Fruit fly (Drosophila melanogaster) whole organism, embryonic: ENCODE results near the gene aph-1.
A peak's percentile ranks its signal among the peaks of the same experiment; 100 is the strongest.

ENCODE experiments used
- BtbVII ChIP-seq: fragments of 200-800 bp; sonication (Bioruptor generic); optimal IDR thresholded peaks from 3 replicates; lab custom pipeline; 2017; ENCODE audit warnings: missing biosample characterization, mild to moderate bottlenecking, missing genetic modification characterization
- C15 ChIP-seq: fragments of 200-800 bp; sonication (Bioruptor generic); IDR thresholded peaks from 3 replicates; pipeline ENCODE4 v1.3.6; 2022; ENCODE audit warnings: missing biosample characterization, missing genetic modification characterization
- CG1233 ChIP-seq: fragments of 200-800 bp; sonication (Bioruptor generic); optimal IDR thresholded peaks from 4 replicates; lab custom pipeline; 2018; ENCODE audit warnings: missing biosample characterization, mild to moderate bottlenecking, missing genetic modification characterization
- CG12391 ChIP-seq: fragments of 200-800 bp; sonication (Bioruptor generic); optimal IDR thresholded peaks from 3 replicates; lab custom pipeline; 2018; ENCODE audit warnings: missing biosample characterization, mild to moderate bottlenecking, missing genetic modification characterization, moderate library complexity
- CG13296 ChIP-seq: fragments of 200-800 bp; sonication (Bioruptor generic); optimal IDR thresholded peaks from 3 replicates; lab custom pipeline; 2018; ENCODE audit warnings: missing biosample characterization, mild to moderate bottlenecking, missing genetic modification characterization
- CG17359 ChIP-seq: fragments of 200-800 bp; sonication (Bioruptor generic); optimal IDR thresholded peaks from 3 replicates; lab custom pipeline; 2018; ENCODE audit warnings: missing biosample characterization, mild to moderate bottlenecking, missing genetic modification characterization, moderate library complexity
- CG2889 ChIP-seq: fragments of 200-800 bp; sonication (Bioruptor generic); IDR thresholded peaks from 3 replicates; pipeline ENCODE4 v1.3.6; 2022; ENCODE audit warnings: missing biosample characterization, missing genetic modification characterization
- CG32767 ChIP-seq: fragments of 200-800 bp; sonication (Bioruptor generic); IDR thresholded peaks from 2 replicates; pipeline ENCODE4 v1.3.6; 2022; ENCODE audit warnings: missing biosample characterization, missing genetic modification characterization
- CG4328 ChIP-seq: fragments of 200-800 bp; sonication (Bioruptor generic); optimal IDR thresholded peaks from 3 replicates; lab custom pipeline; 2017; ENCODE audit warnings: missing biosample characterization, missing genetic modification reagents, missing genetic modification characterization
- CG4404 ChIP-seq: fragments of 200-800 bp; sonication (Bioruptor generic); IDR thresholded peaks from 2 replicates; pipeline ENCODE4 v1.3.6; 2022; ENCODE audit warnings: missing biosample characterization, missing genetic modification characterization
- CG4820 ChIP-seq: fragments of 200-800 bp; sonication (Bioruptor generic); optimal IDR thresholded peaks from 3 replicates; lab custom pipeline; 2016; ENCODE audit warnings: missing biosample characterization, missing genetic modification characterization
- CG7963 ChIP-seq: fragments of 200-800 bp; sonication (Bioruptor generic); IDR thresholded peaks from 3 replicates; pipeline ENCODE4 v1.3.6; 2022; ENCODE audit warnings: missing biosample characterization, missing genetic modification characterization; ENCODE audit not compliant: partially characterized antibody
- CG9876 ChIP-seq: fragments of 200-800 bp; sonication (Bioruptor generic); optimal IDR thresholded peaks from 2 replicates; lab custom pipeline; 2016; ENCODE audit warnings: missing biosample characterization, missing genetic modification characterization
- CTCF ChIP-seq: fragments of 200-800 bp; sonication (Bioruptor generic); optimal IDR thresholded peaks from 2 replicates; lab custom pipeline; 2017; ENCODE audit warnings: missing biosample characterization, mild to moderate bottlenecking, missing genetic modification characterization, moderate library complexity
- E2f1 ChIP-seq: fragments of 200-800 bp; sonication (Bioruptor generic); IDR thresholded peaks from 2 replicates; pipeline ENCODE4 v1.3.6; 2022; ENCODE audit warnings: missing biosample characterization, missing genetic modification characterization
- Fer1 ChIP-seq: fragments of 200-800 bp; sonication (Bioruptor generic); optimal IDR thresholded peaks from 2 replicates; lab custom pipeline; 2017; ENCODE audit warnings: missing biosample characterization, mild to moderate bottlenecking, missing genetic modification characterization
- Fer3 ChIP-seq: fragments of 200-800 bp; sonication (Bioruptor generic); optimal IDR thresholded peaks from 2 replicates; lab custom pipeline; 2018; ENCODE audit warnings: missing biosample characterization, mild to moderate bottlenecking, missing genetic modification characterization, moderate library complexity
- HLHmδ ChIP-seq: fragments of 200-800 bp; sonication (Bioruptor generic); optimal IDR thresholded peaks from 2 replicates; lab custom pipeline; 2018; ENCODE audit warnings: missing biosample characterization, mild to moderate bottlenecking, missing genetic modification characterization, moderate library complexity
- MTF-1 ChIP-seq: fragments of 200-800 bp; sonication (Bioruptor generic); optimal IDR thresholded peaks from 2 replicates; lab custom pipeline; 2018; ENCODE audit warnings: missing biosample characterization, mild to moderate bottlenecking, missing genetic modification characterization, borderline replicate concordance
- NFAT ChIP-seq: fragments of 200-800 bp; sonication (Bioruptor generic); IDR thresholded peaks from 2 replicates; pipeline ENCODE4 v1.3.6; 2022; ENCODE audit warnings: missing biosample characterization, missing genetic modification characterization
- Oli ChIP-seq: fragments of 200-800 bp; sonication (Bioruptor generic); optimal IDR thresholded peaks from 2 replicates; lab custom pipeline; 2018; ENCODE audit warnings: missing biosample characterization, mild to moderate bottlenecking, missing genetic modification characterization, moderate library complexity
- Optix ChIP-seq: fragments of 200-800 bp; sonication (Bioruptor generic); IDR thresholded peaks from 3 replicates; pipeline ENCODE4 v1.3.6; 2022; ENCODE audit warnings: missing biosample characterization, missing genetic modification characterization
- Rx ChIP-seq: fragments of 200-800 bp; sonication (Bioruptor generic); IDR thresholded peaks from 2 replicates; pipeline ENCODE4 v1.3.6; 2022; ENCODE audit warnings: missing biosample characterization, missing genetic modification characterization
- Scr ChIP-seq: fragments of 200-800 bp; sonication (Bioruptor generic); IDR thresholded peaks from 2 replicates; pipeline ENCODE4 v1.3.6; 2022; ENCODE audit warnings: missing biosample characterization, missing genetic modification characterization; ENCODE audit not compliant: partially characterized antibody
- Side ChIP-seq: fragments of 200-800 bp; sonication (Bioruptor generic); optimal IDR thresholded peaks from 2 replicates; lab custom pipeline; 2016; ENCODE audit warnings: missing biosample characterization, missing genetic modification characterization
- Ssrp ChIP-seq: fragments of 200-800 bp; sonication (Bioruptor generic); optimal IDR thresholded peaks from 2 replicates; lab custom pipeline; 2018; ENCODE audit warnings: missing biosample characterization, mild to moderate bottlenecking, missing genetic modification characterization, moderate library complexity
- aop ChIP-seq: fragments of 200-800 bp; sonication (Bioruptor generic); IDR thresholded peaks from 2 replicates; pipeline ENCODE4 v1.3.6; 2022; ENCODE audit warnings: missing biosample characterization, missing genetic modification characterization
- ara ChIP-seq: fragments of 200-800 bp; sonication (Bioruptor generic); IDR thresholded peaks from 2 replicates; pipeline ENCODE4 v1.3.6; 2022; ENCODE audit warnings: missing biosample characterization, missing genetic modification characterization
- bcd ChIP-seq: fragments of 200-800 bp; sonication (Bioruptor generic); optimal IDR thresholded peaks from 2 replicates; lab custom pipeline; 2017; ENCODE audit warnings: missing biosample characterization, mild to moderate bottlenecking, missing genetic modification characterization
- btn ChIP-seq: fragments of 200-800 bp; sonication (Bioruptor generic); optimal IDR thresholded peaks from 2 replicates; lab custom pipeline; 2016; ENCODE audit warnings: missing biosample characterization, missing genetic modification characterization
- cad ChIP-seq: fragments of >200 bp; optimal IDR thresholded peaks from 2 replicates; lab custom pipeline; 2017; ENCODE audit warnings: missing biosample characterization, missing genetic modification characterization
- cato ChIP-seq: fragments of 200-800 bp; sonication (Bioruptor generic); optimal IDR thresholded peaks from 2 replicates; lab custom pipeline; 2016; ENCODE audit warnings: missing biosample characterization, missing genetic modification characterization, borderline replicate concordance
- cg ChIP-seq: fragments of 200-800 bp; sonication (Bioruptor generic); optimal IDR thresholded peaks from 3 replicates; lab custom pipeline; 2019; ENCODE audit warnings: missing biosample characterization, mild to moderate bottlenecking, missing genetic modification characterization, moderate library complexity
- ewg ChIP-seq: fragments of 200-800 bp; sonication (Bioruptor generic); optimal IDR thresholded peaks from 3 replicates; lab custom pipeline; 2017; ENCODE audit warnings: mild to moderate bottlenecking, missing biosample characterization, missing genetic modification reagents, missing genetic modification characterization
- fru ChIP-seq: fragments of >200 bp; optimal IDR thresholded peaks from 2 replicates; lab custom pipeline; 2017
- gcm ChIP-seq: fragments of 200-800 bp; sonication (Bioruptor generic); optimal IDR thresholded peaks from 2 replicates; lab custom pipeline; 2019; ENCODE audit warnings: missing biosample characterization, mild to moderate bottlenecking, missing genetic modification characterization, moderate library complexity
- gfzf ChIP-seq: fragments of 200-800 bp; sonication (Bioruptor generic); optimal IDR thresholded peaks from 2 replicates; lab custom pipeline; 2016; ENCODE audit warnings: missing biosample characterization, mild to moderate bottlenecking, missing genetic modification characterization, moderate library complexity
- ham ChIP-seq: fragments of 200-800 bp; sonication (Bioruptor generic); IDR thresholded peaks from 2 replicates; pipeline ENCODE4 v1.3.6; 2022; ENCODE audit warnings: missing biosample characterization, missing genetic modification characterization
- hkb ChIP-seq, 2 experiments: fragments of 200-800 bp in 1 of 2; fragments of >200 bp in 1 of 2; sonication (Bioruptor generic) in 1 of 2; IDR thresholded peaks in 1 of 2; optimal IDR thresholded peaks in 1 of 2; 2 replicates each; pipeline versions ENCODE4 v1.3.6 to Lab custom; 2017 to 2022; ENCODE audit warnings: missing biosample characterization in 1 of 2, missing genetic modification characterization in 1 of 2
- jigr1 ChIP-seq: fragments of 200-800 bp; sonication (Bioruptor generic); IDR thresholded peaks from 3 replicates; pipeline ENCODE4 v1.3.6; 2022; ENCODE audit warnings: missing biosample characterization, missing genetic modification characterization
- knrl ChIP-seq: fragments of 200-800 bp; sonication (Bioruptor generic); IDR thresholded peaks from 3 replicates; pipeline ENCODE4 v1.3.6; 2022; ENCODE audit warnings: missing biosample characterization, missing genetic modification characterization; ENCODE audit not compliant: partially characterized antibody
- nau ChIP-seq: fragments of 200-800 bp; sonication (Bioruptor generic); optimal IDR thresholded peaks from 3 replicates; lab custom pipeline; 2017; ENCODE audit warnings: missing biosample characterization, mild to moderate bottlenecking, missing genetic modification characterization, missing genetic modification reagents
- nerfin-2 ChIP-seq: fragments of 200-800 bp; sonication (Bioruptor generic); IDR thresholded peaks from 2 replicates; pipeline ENCODE4 v1.3.6; 2022; ENCODE audit warnings: missing biosample characterization, missing genetic modification characterization; ENCODE audit not compliant: partially characterized antibody
- odd ChIP-seq: fragments of 200-800 bp; sonication (Bioruptor generic); optimal IDR thresholded peaks from 2 replicates; lab custom pipeline; 2017; ENCODE audit warnings: missing biosample characterization, mild to moderate bottlenecking, missing genetic modification characterization
- onecut ChIP-seq: fragments of 200-800 bp; sonication (Bioruptor generic); IDR thresholded peaks from 2 replicates; pipeline ENCODE4 v1.3.6; 2022; ENCODE audit warnings: missing biosample characterization, missing genetic modification characterization
- pros ChIP-seq: fragments of 200-800 bp; sonication (Bioruptor generic); optimal IDR thresholded peaks from 3 replicates; lab custom pipeline; 2019; ENCODE audit warnings: missing biosample characterization, mild to moderate bottlenecking, missing genetic modification characterization, moderate library complexity
- pum ChIP-seq: fragments of 200-800 bp; sonication (Bioruptor generic); optimal IDR thresholded peaks from 2 replicates; lab custom pipeline; 2016; ENCODE audit warnings: missing biosample characterization, missing genetic modification characterization
- ranshi ChIP-seq: fragments of 200-800 bp; sonication (Bioruptor generic); IDR thresholded peaks from 2 replicates; pipeline ENCODE4 v1.3.6; 2022; ENCODE audit warnings: missing biosample characterization, missing genetic modification characterization
- sim ChIP-seq: fragments of 200-800 bp; sonication (Bioruptor generic); IDR thresholded peaks from 2 replicates; pipeline ENCODE4 v1.3.6; 2022; ENCODE audit warnings: missing biosample characterization, missing genetic modification characterization
- wek ChIP-seq: fragments of 200-800 bp; sonication (Bioruptor generic); optimal IDR thresholded peaks from 3 replicates; lab custom pipeline; 2018; ENCODE audit warnings: missing biosample characterization, mild to moderate bottlenecking, missing genetic modification characterization, moderate library complexity

The aph-1 gene

DNA sequence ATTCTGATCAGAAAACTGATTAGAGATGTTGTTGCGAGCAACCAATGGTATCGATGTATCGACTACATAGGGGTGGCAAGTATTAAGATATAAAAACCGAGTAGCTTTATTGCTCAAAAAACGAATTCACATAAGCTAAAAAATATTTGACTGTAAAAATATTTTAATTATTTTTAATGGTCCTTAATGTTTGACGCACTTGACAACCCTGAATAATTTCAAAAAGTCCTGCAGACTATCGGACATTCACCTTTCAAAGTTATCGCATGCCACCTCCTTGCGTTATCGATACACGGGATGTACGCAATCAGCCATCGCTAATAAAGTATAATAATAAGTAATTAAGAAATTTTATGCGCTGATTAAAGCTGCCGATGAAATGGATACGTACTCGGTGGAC lies 6.4 kb upstream of the aph-1 start, which contains the start of the genes HemK2, Snapin and Tnpo-SR (continued):
- TF ChIP-seq CG17359 (tag; lab: Kevin White, UChicago) (peak; percentile 91), ewg (peak; percentile 80), Fer3 (tag; lab: Kevin White, UChicago) (peak; percentile 93), cad (GFP tag; lab: Kevin White, UChicago) (no peak), aop (GFP tag; lab: Robert Waterston, UW) (peak; percentile 83), wek (no peak), CG12391 (tag; lab: Kevin White, UChicago) (peak; percentile 96), HLHmδ (GFP tag; lab: Kevin White, UChicago) (no peak), CG7963 (GFP tag; lab: Robert Waterston, UW) (peak; percentile 72), Scr (GFP tag; lab: Robert Waterston, UW) (peak; percentile 98), cg (GFP tag; lab: Kevin White, UChicago) (no peak), Oli (tag; lab: Kevin White, UChicago) (peak; percentile 80), nerfin-2 (GFP tag; lab: Robert Waterston, UW) (peak; percentile 79; the same call in 1 of the 2 replicates), ranshi (GFP tag; lab: Robert Waterston, UW) (peak; percentile 93), cato (GFP tag; lab: Kevin White, UChicago) (peak; percentile 61), sim (GFP tag; lab: Robert Waterston, UW) (peak; percentile 72; the same call in 1 of the 2 replicates), nau (GFP tag; lab: Kevin White, UChicago) (peak; percentile 77), Rx (GFP tag; lab: Robert Waterston, UW) (peak; percentile 85), pros (GFP tag; lab: Kevin White, UChicago) (peak; percentile 20), knrl (GFP tag; lab: Robert Waterston, UW) (peak; percentile 97), bcd (GFP tag; lab: Kevin White, UChicago) (peak; percentile 91), btn (GFP tag; lab: Kevin White, UChicago) (peak; percentile 53), CG4820 (GFP tag; lab: Kevin White, UChicago) (peak; percentile 91), NFAT (GFP tag; lab: Robert Waterston, UW) (peak; percentile 94), CG4328 (GFP tag; lab: Kevin White, UChicago) (peak; percentile 82), Optix (GFP tag; lab: Robert Waterston, UW) (peak; percentile 85), CG2889 (GFP tag; lab: Robert Waterston, UW) (peak; percentile 83), gcm (GFP tag; lab: Kevin White, UChicago) (peak; percentile 86), CG4404 (GFP tag; lab: Robert Waterston, UW) (peak; percentile 94), CG13296 (GFP tag; lab: Kevin White, UChicago) (peak; percentile 89), ham (GFP tag; lab: Robert Waterston, UW) (peak; percentile 47; the same call in 1 of the 2 replicates), pum (GFP tag; lab: Kevin White, UChicago) (peak; percentile 79), odd (GFP tag; lab: Kevin White, UChicago) (peak; percentile 78), gfzf (no peak), CG9876 (GFP tag; lab: Kevin White, UChicago) (peak; percentile 69), onecut (GFP tag; lab: Robert Waterston, UW) (peak; percentile 83), BtbVII (GFP tag; lab: Kevin White, UChicago) (peak; percentile 85), Fer1 (GFP tag; lab: Kevin White, UChicago) (peak; percentile 92), CG32767 (GFP tag; lab: Robert Waterston, UW) (peak; percentile 83; the same call in 1 of the 2 replicates), jigr1 (GFP tag; lab: Robert Waterston, UW) (no peak; the same call in 2 of the 3 replicates), CTCF (GFP tag; lab: Kevin White, UChicago) (peak; percentile 25), MTF-1 (GFP tag; lab: Kevin White, UChicago) (peak; percentile 64), E2f1 (peak; percentile 93), fru (lab: Kevin White, UChicago) (no peak), Side (GFP tag; lab: Kevin White, UChicago) (peak; percentile 79), hkb (optimal IDR thresholded peaks at IDR 0.05; lab: Kevin White, UChicago) (no peak), hkb (GFP tag; IDR thresholded peaks at IDR 0.05; lab: Robert Waterston, UW) (peak; percentile 93), C15 (GFP tag; lab: Robert Waterston, UW) (peak; percentile 59; the same call in 1 of the 3 replicates), ara (GFP tag; lab: Robert Waterston, UW) (peak; percentile 88), CG1233 (GFP tag; lab: Kevin White, UChicago) (peak; percentile 88), Ssrp (peak; percentile 92)
